Worm (Caenorhabditis elegans): Measurements from ENCODE around the gene cpf-2.

ce11 chrIII:13314636-13315035 lies 46.0 kb upstream of the cpf-2 start:
- TF ChIP-seq lin-35 (GFP tag; optimal IDR thresholded peaks at IDR 0.05) (no peak), nfya-1 (tag; optimal IDR thresholded peaks at IDR 0.05; ENCODE audit: borderline replicate concordance, insufficient read depth) (no peak), madf-3 (GFP tag; IDR thresholded peaks at IDR 0.05) (no peak), sea-2 (GFP tag; IDR thresholded peaks at IDR 0.05) (no peak), nhr-80 (tag; optimal IDR thresholded peaks at IDR 0.05) (no peak), let-526 (GFP tag; IDR thresholded peaks at IDR 0.05) (no peak), pbrm-1 (GFP tag; IDR thresholded peaks at IDR 0.05) (no peak), repo-1 (tag; optimal IDR thresholded peaks at IDR 0.05) (no peak), madf-6 (GFP tag; IDR thresholded peaks at IDR 0.05) (peak; percentile 50), B0336.3 (GFP tag; IDR thresholded peaks at IDR 0.05) (no peak), unc-130 (GFP tag; optimal IDR thresholded peaks at IDR 0.05) (no peak), B0035.1 (tag; optimal IDR thresholded peaks at IDR 0.05) (no peak), ama-1 (optimal IDR thresholded peaks at IDR 0.05) (no peak), ama-1 (GFP tag; optimal IDR thresholded peaks at IDR 0.05) (no peak)

Measured in whole organism, young adult.